Worm (Caenorhabditis elegans): ENCODE measurements around the gene nhr-188.

nhr-188 gene

ce11 chrV:3810035-3810434 is 47.6 kb downstream of the nhr-188 start:
- TF ChIP-seq unc-39 (tag; optimal IDR thresholded peaks at IDR 0.05) (no peak), tbx-8 (GFP tag; optimal IDR thresholded peaks at IDR 0.05) (no peak), elt-3 (tag; optimal IDR thresholded peaks at IDR 0.05) (no peak), ces-1 (GFP tag; optimal IDR thresholded peaks at IDR 0.05) (no peak), nhr-12 (tag; optimal IDR thresholded peaks at IDR 0.05) (no peak), drap-1 (GFP tag; optimal IDR thresholded peaks at IDR 0.05) (no peak), nhr-76 (tag; optimal IDR thresholded peaks at IDR 0.05) (no peak), M03D4.4 (tag; optimal IDR thresholded peaks at IDR 0.05) (no peak), flh-1 (GFP tag; optimal IDR thresholded peaks at IDR 0.05) (no peak), zip-8 (tag; optimal IDR thresholded peaks at IDR 0.05) (no peak), elt-1 (tag; optimal IDR thresholded peaks at IDR 0.05; ENCODE audit: borderline replicate concordance, insufficient read depth) (no peak), nhr-2 (tag; optimal IDR thresholded peaks at IDR 0.05) (no peak), ceh-43 (GFP tag; optimal IDR thresholded peaks at IDR 0.05) (no peak), mep-1 (tag; optimal IDR thresholded peaks at IDR 0.05) (no peak)

DNA sequence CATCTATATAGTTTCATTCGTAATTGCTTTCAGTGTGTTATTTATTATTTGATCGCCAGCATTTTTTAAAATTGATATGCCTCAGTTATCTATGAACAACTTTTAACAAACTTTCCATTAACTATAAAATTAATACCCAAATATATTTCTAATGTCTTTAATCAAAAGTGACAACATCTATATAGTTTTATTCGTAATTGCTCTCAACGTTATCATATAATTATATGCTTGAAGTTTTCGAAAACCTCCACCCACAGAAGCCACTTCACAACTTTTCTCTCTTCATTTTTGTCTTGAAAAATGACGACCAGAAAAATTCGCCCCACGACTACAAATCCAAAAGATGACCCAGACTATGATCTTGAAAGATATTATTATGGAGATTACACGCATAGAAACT is 49.3 kb downstream of the nhr-188 start, which contains the start of gene srw-6:
Gene srw-6 (plus strand): TSS at position 301 of the 400 bp plus-strand sequence.
- no peak for TF ChIP-seq ham-2 (GFP tag; optimal IDR thresholded peaks at IDR 0.05)

- no peak for TF ChIP-seq M03D4.4 (tag; optimal IDR thresholded peaks at IDR 0.05)
- TF ChIP-seq ceh-39 (tag; optimal IDR thresholded peaks at IDR 0.05) = no peak
- TF ChIP-seq sptf-1 (tag; optimal IDR thresholded peaks at IDR 0.05) = no peak
- TF ChIP-seq bed-3 (GFP tag; optimal IDR thresholded peaks at IDR 0.05) = no peak
- TF ChIP-seq ham-2 (GFP tag; optimal IDR thresholded peaks at IDR 0.05) = no peak
- no peak for TF ChIP-seq zip-8 (tag; optimal IDR thresholded peaks at IDR 0.05)
- no peak for TF ChIP-seq nhr-12 (tag; optimal IDR thresholded peaks at IDR 0.05)
- no peak for TF ChIP-seq pha-4 (tag; optimal IDR thresholded peaks at IDR 0.05)
- TF ChIP-seq nhr-28 (tag; optimal IDR thresholded peaks at IDR 0.05) = no peak
- TF ChIP-seq elt-3 (tag; optimal IDR thresholded peaks at IDR 0.05) = no peak
Measured at ce11 chrV:3807846-3808245, 49.8 kb downstream of the nhr-188 start.
